Fruit fly (Drosophila melanogaster): ENCODE measurements around the gene CG42613.

CG42613 gene

DNA sequence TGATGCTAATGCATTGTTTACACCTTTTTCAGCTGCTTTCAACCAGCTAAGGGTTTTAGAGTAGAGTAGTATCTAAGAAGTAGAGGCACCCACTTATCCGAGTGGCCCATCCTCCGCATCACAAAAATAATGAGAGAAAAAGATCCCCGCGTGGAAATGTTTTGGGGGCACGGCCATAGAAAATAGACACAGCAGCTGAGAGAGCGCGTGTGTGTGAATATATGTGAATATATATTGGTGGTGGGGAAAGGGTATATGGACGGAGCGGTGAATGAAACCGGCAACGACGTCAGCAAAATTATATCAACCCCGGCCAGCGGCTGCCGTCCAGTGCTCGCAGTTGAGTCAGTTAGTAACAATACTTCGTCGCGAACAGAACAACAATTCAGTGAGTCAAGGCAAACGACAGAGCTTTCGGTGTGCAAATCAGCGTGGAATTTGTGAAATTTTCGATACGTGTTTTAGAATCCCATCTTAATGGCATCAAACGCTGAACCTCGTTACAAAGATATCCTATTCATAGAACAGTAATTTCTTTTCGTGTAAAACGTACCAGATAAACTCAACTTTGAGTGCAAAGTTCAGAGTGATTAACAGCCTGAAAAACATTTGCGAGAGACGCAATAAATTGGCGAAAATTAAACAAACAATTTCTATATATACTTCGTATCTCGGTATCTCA lies 14.3 kb upstream of the CG42613 start, which contains the start of gene Xrp1 (continued):
- TF ChIP-seq trh (GFP tag; optimal IDR thresholded peaks at IDR 0.05), result no peak
- no peak for TF ChIP-seq oc (tag; optimal IDR thresholded peaks at IDR 0.05)
- no peak for TF ChIP-seq CG12299 (tag; optimal IDR thresholded peaks at IDR 0.05)
- no peak for TF ChIP-seq corto (GFP tag; optimal IDR thresholded peaks at IDR 0.05)
- TF ChIP-seq CG10147 (GFP tag; optimal IDR thresholded peaks at IDR 0.05), result no peak
- TF ChIP-seq CG6654 (GFP tag; optimal IDR thresholded peaks at IDR 0.05), result no peak
- no peak for TF ChIP-seq CoRest (tag; optimal IDR thresholded peaks at IDR 0.05)
- peak; percentile 10 for TF ChIP-seq fu2 (GFP tag; optimal IDR thresholded peaks at IDR 0.05)
- TF ChIP-seq B-H1 (GFP tag; IDR thresholded peaks at IDR 0.05), result no peak
- TF ChIP-seq CG9609 (GFP tag; optimal IDR thresholded peaks at IDR 0.05), result no peak
- TF ChIP-seq cas (GFP tag; IDR thresholded peaks at IDR 0.05), result no peak
- TF ChIP-seq CG18764 (GFP tag; optimal IDR thresholded peaks at IDR 0.05), result no peak
- no peak for TF ChIP-seq Tbp (GFP tag; optimal IDR thresholded peaks at IDR 0.05)
- no peak for TF ChIP-seq CG13287 (GFP tag; IDR thresholded peaks at IDR 0.05; ENCODE audit: partially characterized antibody)
- TF ChIP-seq CG4282 (GFP tag; optimal IDR thresholded peaks at IDR 0.05), result no peak
- peak; percentile 52 for TF ChIP-seq cg (GFP tag; optimal IDR thresholded peaks at IDR 0.05)
- no peak for TF ChIP-seq CG12104 (GFP tag; optimal IDR thresholded peaks at IDR 0.05)
- TF ChIP-seq HLH4C (GFP tag; IDR thresholded peaks at IDR 0.05; ENCODE audit: partially characterized antibody), result no peak
- TF ChIP-seq bab2 (GFP tag; optimal IDR thresholded peaks at IDR 0.05), result no peak
- TF ChIP-seq CG14667 (GFP tag; IDR thresholded peaks at IDR 0.05), result no peak
- TF ChIP-seq jigr1 (GFP tag; IDR thresholded peaks at IDR 0.05), result no peak
- TF ChIP-seq org-1 (GFP tag; optimal IDR thresholded peaks at IDR 0.05), result no peak
- no peak for TF ChIP-seq pan (optimal IDR thresholded peaks at IDR 0.05)
- TF ChIP-seq pan (GFP tag; optimal IDR thresholded peaks at IDR 0.05 in 1 of 2, IDR thresholded peaks at IDR 0.05 in 1 of 2), result no peak
- TF ChIP-seq hth (optimal IDR thresholded peaks at IDR 0.05), result no peak
- TF ChIP-seq CG31224 (GFP tag; IDR thresholded peaks at IDR 0.05), result 0 out of 2 replicates have a peak, but pooled peaks have one; percentile 10
- TF ChIP-seq CG33557 (GFP tag; optimal IDR thresholded peaks at IDR 0.05), result no peak
- no peak for TF ChIP-seq amos (GFP tag; IDR thresholded peaks at IDR 0.05; ENCODE audit: partially characterized antibody)
- no peak for TF ChIP-seq ERR (GFP tag; optimal IDR thresholded peaks at IDR 0.05)
- no peak for TF ChIP-seq Ravus (GFP tag; IDR thresholded peaks at IDR 0.05)
- no peak for TF ChIP-seq CG6765 (GFP tag; optimal IDR thresholded peaks at IDR 0.05)
- TF ChIP-seq Atf-2 (GFP tag; optimal IDR thresholded peaks at IDR 0.05), result no peak
- TF ChIP-seq CG10274 (GFP tag; optimal IDR thresholded peaks at IDR 0.05), result peak; percentile 63
- peak; percentile 40; the same call in 1 of the 2 replicates for TF ChIP-seq Xrp1 (GFP tag; IDR thresholded peaks at IDR 0.05)
- no peak for TF ChIP-seq Ada2b (GFP tag; IDR thresholded peaks at IDR 0.05)
- TF ChIP-seq zfh2 (GFP tag; optimal IDR thresholded peaks at IDR 0.05), result no peak
- TF ChIP-seq Gsc (GFP tag; IDR thresholded peaks at IDR 0.05), result no peak
- TF ChIP-seq kni (GFP tag; optimal IDR thresholded peaks at IDR 0.05), result no peak
- TF ChIP-seq Atf6 (GFP tag; IDR thresholded peaks at IDR 0.05), result no peak
- no peak for TF ChIP-seq gcm2 (GFP tag; optimal IDR thresholded peaks at IDR 0.05)
- no peak for TF ChIP-seq Hr3 (GFP tag; optimal IDR thresholded peaks at IDR 0.05)
- TF ChIP-seq Myb (GFP tag; optimal IDR thresholded peaks at IDR 0.05), result no peak
- TF ChIP-seq Adf1 (GFP tag; IDR thresholded peaks at IDR 0.05), result no peak
- TF ChIP-seq fru (optimal IDR thresholded peaks at IDR 0.05), result no peak
- no peak for TF ChIP-seq CG12942 (GFP tag; optimal IDR thresholded peaks at IDR 0.05)
